Worm (Caenorhabditis elegans): ENCODE results near the gene Y62H9A.12.

Y62H9A.12 gene

ce11 chrX:11875260-11875659 lies 38.7 kb upstream of the Y62H9A.12 start, which contains the start of gene Y62H9A.1:
TSS of gene Y62H9A.1 (plus strand) at chrX:11875541.
- TF ChIP-seq ceh-34 (tag; optimal IDR thresholded peaks at IDR 0.05) = no peak
- TF ChIP-seq dve-1 (tag; optimal IDR thresholded peaks at IDR 0.05) = no peak
- no peak for TF ChIP-seq lin-11 (tag; optimal IDR thresholded peaks at IDR 0.05)
- no peak for TF ChIP-seq ceh-31 (tag; optimal IDR thresholded peaks at IDR 0.05)
- no peak for TF ChIP-seq K02D7.2 (tag; optimal IDR thresholded peaks at IDR 0.05)
- no peak for TF ChIP-seq fkh-10 (GFP tag; optimal IDR thresholded peaks at IDR 0.05)

DNA sequence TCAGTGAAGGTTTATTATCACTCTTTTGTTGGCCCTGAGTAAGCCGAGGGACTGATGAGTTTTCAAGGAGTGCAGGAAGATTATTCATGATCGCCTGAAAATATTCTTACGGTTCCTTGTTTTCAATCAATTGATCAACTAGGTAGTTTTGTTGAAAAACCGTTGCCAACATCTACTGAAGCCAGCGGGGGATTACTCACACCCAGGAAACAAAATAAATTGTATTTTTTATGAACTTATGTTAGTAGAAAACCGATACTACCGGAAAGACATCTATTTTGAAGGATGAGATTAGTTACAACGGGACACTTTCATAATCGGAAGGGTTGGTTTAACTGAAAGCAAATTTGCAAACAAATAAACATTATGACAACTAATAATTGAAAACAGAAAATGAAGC lies 35.8 kb upstream of the Y62H9A.12 start, which contains the start of gene Y62H9A.2:
Y62H9A.2 (minus strand) TSS at position 101 of the 400 bp plus-strand sequence.
- TF ChIP-seq hlh-30 (tag; optimal IDR thresholded peaks at IDR 0.05; ENCODE audit: insufficient read depth) = no peak
- no peak for TF ChIP-seq Y22D7AL.16 (tag; optimal IDR thresholded peaks at IDR 0.05)
- TF ChIP-seq mec-3 (tag; optimal IDR thresholded peaks at IDR 0.05; ENCODE audit: borderline replicate concordance) = no peak
- TF ChIP-seq T23F11.4 (GFP tag; optimal IDR thresholded peaks at IDR 0.05) = no peak
- TF ChIP-seq fkh-6 (tag; optimal IDR thresholded peaks at IDR 0.05) = no peak
- no peak for TF ChIP-seq zip-5 (tag; optimal IDR thresholded peaks at IDR 0.05)
- no peak for TF ChIP-seq ceh-2 (tag; optimal IDR thresholded peaks at IDR 0.05)
- TF ChIP-seq ceh-48 (tag; optimal IDR thresholded peaks at IDR 0.05) = no peak
- TF ChIP-seq fkh-10 (GFP tag; optimal IDR thresholded peaks at IDR 0.05) = no peak
- TF ChIP-seq ceh-14 (tag; optimal IDR thresholded peaks at IDR 0.05) = no peak
- TF ChIP-seq tbx-2 (tag; optimal IDR thresholded peaks at IDR 0.05) = no peak
- no peak for TF ChIP-seq ceh-45 (GFP tag; IDR thresholded peaks at IDR 0.05)
- TF ChIP-seq dmd-4 (tag; optimal IDR thresholded peaks at IDR 0.05; ENCODE audit: borderline replicate concordance) = no peak
- no peak for TF ChIP-seq odd-2 (tag; optimal IDR thresholded peaks at IDR 0.05)
- no peak for TF ChIP-seq K09A11.1 (tag; optimal IDR thresholded peaks at IDR 0.05; ENCODE audit: insufficient read depth)
- TF ChIP-seq pqm-1 (tag; optimal IDR thresholded peaks at IDR 0.05) = no peak
- TF ChIP-seq elt-4 (tag; optimal IDR thresholded peaks at IDR 0.05) = no peak
- TF ChIP-seq ama-1 (optimal IDR thresholded peaks at IDR 0.05) = no peak
- TF ChIP-seq ttx-3 (tag; optimal IDR thresholded peaks at IDR 0.05) = no peak

- no peak for TF ChIP-seq pros-1 (tag; optimal IDR thresholded peaks at IDR 0.05)
- no peak for TF ChIP-seq ztf-16 (tag; optimal IDR thresholded peaks at IDR 0.05)
- TF ChIP-seq ceh-9 (tag; optimal IDR thresholded peaks at IDR 0.05) = no peak
- TF ChIP-seq hlh-6 (tag; optimal IDR thresholded peaks at IDR 0.05) = no peak
- TF ChIP-seq ceh-31 (tag; optimal IDR thresholded peaks at IDR 0.05) = no peak
- TF ChIP-seq rnt-1 (tag; optimal IDR thresholded peaks at IDR 0.05) = no peak
- TF ChIP-seq elt-2 (tag; optimal IDR thresholded peaks at IDR 0.05) = no peak
- no peak for TF ChIP-seq hlh-8 (tag; optimal IDR thresholded peaks at IDR 0.05)
- no peak for TF ChIP-seq lin-11 (tag; optimal IDR thresholded peaks at IDR 0.05)
- TF ChIP-seq nhr-232 (tag; optimal IDR thresholded peaks at IDR 0.05) = no peak
- TF ChIP-seq gmeb-2 (tag; optimal IDR thresholded peaks at IDR 0.05) = no peak
- TF ChIP-seq C08G9.2 (tag; optimal IDR thresholded peaks at IDR 0.05) = no peak
- TF ChIP-seq ceh-34 (tag; optimal IDR thresholded peaks at IDR 0.05) = no peak
- no peak for TF ChIP-seq hlh-13 (GFP tag; optimal IDR thresholded peaks at IDR 0.05)
Observed at ce11 chrX:11879871-11880270, 34.1 kb upstream of the Y62H9A.12 start, which contains the start of the genes Y62H9A.3 and Y62H9A.4. TSS of gene Y62H9A.3 (minus strand) at chrX:11879971. TSS of gene Y62H9A.4 (plus strand) at chrX:11880126.

DNA sequence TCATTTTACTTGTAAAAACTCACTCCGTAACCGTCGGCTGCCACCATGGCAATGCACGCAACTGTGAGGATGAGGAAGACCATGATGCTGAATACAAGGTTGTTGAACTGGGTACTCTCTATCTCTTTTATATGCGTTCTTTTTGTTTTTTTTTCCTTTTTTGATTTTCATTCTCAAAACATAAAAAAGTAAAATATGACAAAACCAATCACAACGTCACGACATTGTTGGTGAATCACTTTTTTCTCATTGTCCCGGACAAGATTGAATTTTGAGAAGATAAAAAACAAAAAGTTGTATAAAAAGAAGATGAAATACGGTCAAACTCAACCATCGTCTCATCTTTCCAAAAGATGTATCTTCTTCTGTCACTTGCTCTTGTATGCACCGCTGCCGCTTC lies 31.1 kb upstream of the Y62H9A.12 start, which contains the start of the genes Y62H9A.5 and ule-5:
Y62H9A.5 (minus strand) TSS at position 101 of the 400 bp plus-strand sequence.
ule-5 (plus strand) TSS at position 328 of the 400 bp plus-strand sequence.
- TF ChIP-seq ceh-2 (tag; optimal IDR thresholded peaks at IDR 0.05) = no peak
- no peak for TF ChIP-seq pros-1 (tag; optimal IDR thresholded peaks at IDR 0.05)
- TF ChIP-seq K09A11.1 (tag; optimal IDR thresholded peaks at IDR 0.05; ENCODE audit: insufficient read depth) = no peak
- no peak for TF ChIP-seq C08G9.2 (tag; optimal IDR thresholded peaks at IDR 0.05)
- no peak for TF ChIP-seq T23F11.4 (GFP tag; optimal IDR thresholded peaks at IDR 0.05)
- TF ChIP-seq nhr-11 (tag; optimal IDR thresholded peaks at IDR 0.05) = no peak
- TF ChIP-seq lim-6 (tag; optimal IDR thresholded peaks at IDR 0.05) = no peak

Data from whole organism, late embryonic.